Worm (Caenorhabditis elegans): Measurements from ENCODE around the gene C06G3.8.

C06G3.8 gene

ce11 chrIV:7045362-7045936 is 13.1 kb upstream of the C06G3.8 start:
- no peak for TF ChIP-seq dao-5 (tag; optimal IDR thresholded peaks at IDR 0.05)
- no peak for TF ChIP-seq him-1 (tag; optimal IDR thresholded peaks at IDR 0.05)
- TF ChIP-seq W03F9.2 (tag; optimal IDR thresholded peaks at IDR 0.05) = no peak

- TF ChIP-seq W03F9.2 (tag; optimal IDR thresholded peaks at IDR 0.05) (peak; percentile 82), dao-5 (tag; optimal IDR thresholded peaks at IDR 0.05) (no peak), him-1 (tag; optimal IDR thresholded peaks at IDR 0.05) (no peak)
Observed at ce11 chrIV:7044552-7045139, 12.3 kb upstream of the C06G3.8 start, which contains the start of gene tin-9.1. TSS of gene tin-9.1 (minus strand) at chrIV:7044602.

ce11 chrIV:7043430-7043829 is 11.1 kb upstream of the C06G3.8 start:
- TF ChIP-seq dao-5 (tag; optimal IDR thresholded peaks at IDR 0.05) = no peak
- no peak for TF ChIP-seq W03F9.2 (tag; optimal IDR thresholded peaks at IDR 0.05)
- TF ChIP-seq him-1 (tag; optimal IDR thresholded peaks at IDR 0.05) = no peak

ce11 chrIV:7039476-7040261 is 7.3 kb upstream of the C06G3.8 start, which contains the start of the genes cogc-2 and klp-18:
TSS of gene cogc-2 (minus strand) at chrIV:7039580.
TSS of gene klp-18 (plus strand) at chrIV:7040211.
- no peak for TF ChIP-seq dao-5 (tag; optimal IDR thresholded peaks at IDR 0.05)
- peak; percentile 20 for TF ChIP-seq him-1 (tag; optimal IDR thresholded peaks at IDR 0.05)
- TF ChIP-seq W03F9.2 (tag; optimal IDR thresholded peaks at IDR 0.05) = peak; percentile 90

- TF ChIP-seq him-1 (tag; optimal IDR thresholded peaks at IDR 0.05) (no peak), W03F9.2 (tag; optimal IDR thresholded peaks at IDR 0.05) (no peak), dao-5 (tag; optimal IDR thresholded peaks at IDR 0.05) (no peak)
Observed at ce11 chrIV:7036790-7037189, 4.4 kb upstream of the C06G3.8 start, which contains the start of gene ufl-1. TSS of gene ufl-1 (minus strand) at chrIV:7036859.

ce11 chrIV:7035823-7036222 is 3.5 kb upstream of the C06G3.8 start, which contains the start of gene C06G3.3:
TSS of gene C06G3.3 (plus strand) at chrIV:7036123.
- no peak for TF ChIP-seq dao-5 (tag; optimal IDR thresholded peaks at IDR 0.05)
- TF ChIP-seq him-1 (tag; optimal IDR thresholded peaks at IDR 0.05) = no peak
- no peak for TF ChIP-seq W03F9.2 (tag; optimal IDR thresholded peaks at IDR 0.05)

- TF ChIP-seq him-1 (tag; optimal IDR thresholded peaks at IDR 0.05) = no peak
- TF ChIP-seq dao-5 (tag; optimal IDR thresholded peaks at IDR 0.05) = no peak
- TF ChIP-seq W03F9.2 (tag; optimal IDR thresholded peaks at IDR 0.05) = no peak
Observed at ce11 chrIV:7031019-7031418, 1.3 kb downstream of the C06G3.8 start.

- TF ChIP-seq him-1 (tag; optimal IDR thresholded peaks at IDR 0.05) (no peak), dao-5 (tag; optimal IDR thresholded peaks at IDR 0.05) (no peak), W03F9.2 (tag; optimal IDR thresholded peaks at IDR 0.05) (no peak)
Observed at ce11 chrIV:7025835-7026234, 6.5 kb downstream of the C06G3.8 start.

ce11 chrIV:7024829-7025228 is 7.5 kb downstream of the C06G3.8 start:
- TF ChIP-seq W03F9.2 (tag; optimal IDR thresholded peaks at IDR 0.05) (no peak), dao-5 (tag; optimal IDR thresholded peaks at IDR 0.05) (no peak), him-1 (tag; optimal IDR thresholded peaks at IDR 0.05) (no peak)

- TF ChIP-seq dao-5 (tag; optimal IDR thresholded peaks at IDR 0.05) (no peak), W03F9.2 (tag; optimal IDR thresholded peaks at IDR 0.05) (no peak)
Observed at ce11 chrIV:7023858-7024257, 8.5 kb downstream of the C06G3.8 start, which contains the start of gene adah-1. TSS of gene adah-1 (plus strand) at chrIV:7024211.

ce11 chrIV:7023004-7023403 is 9.4 kb downstream of the C06G3.8 start:
- TF ChIP-seq him-1 (tag; optimal IDR thresholded peaks at IDR 0.05) = no peak
- TF ChIP-seq W03F9.2 (tag; optimal IDR thresholded peaks at IDR 0.05) = peak; percentile 55

ce11 chrIV:7022227-7022626 is 10.1 kb downstream of the C06G3.8 start:
- no peak for TF ChIP-seq W03F9.2 (tag; optimal IDR thresholded peaks at IDR 0.05)
- TF ChIP-seq dao-5 (tag; optimal IDR thresholded peaks at IDR 0.05) = no peak
- no peak for TF ChIP-seq him-1 (tag; optimal IDR thresholded peaks at IDR 0.05)

- TF ChIP-seq him-1 (tag; optimal IDR thresholded peaks at IDR 0.05) (no peak), dao-5 (tag; optimal IDR thresholded peaks at IDR 0.05) (no peak), W03F9.2 (tag; optimal IDR thresholded peaks at IDR 0.05) (no peak)
Observed at ce11 chrIV:7020630-7021029, 11.7 kb downstream of the C06G3.8 start.

ce11 chrIV:7018623-7019022 is 13.7 kb downstream of the C06G3.8 start:
- no peak for TF ChIP-seq W03F9.2 (tag; optimal IDR thresholded peaks at IDR 0.05)
- no peak for TF ChIP-seq him-1 (tag; optimal IDR thresholded peaks at IDR 0.05)
